Worm (Caenorhabditis elegans): Measurements from ENCODE around the gene Y57A10A.27.
A peak's percentile ranks its signal among the peaks of the same experiment; 100 is the strongest.

Gene Y57A10A.27

ce11 chrII:12263971-12264554 lies 10.8 kb downstream of the Y57A10A.27 start, which contains the start of gene faxc-1 (continued):
- no peak for TF ChIP-seq grh-1 (GFP tag; IDR thresholded peaks at IDR 0.05)
- TF ChIP-seq ztf-4 (tag; optimal IDR thresholded peaks at IDR 0.05): no peak
- no peak for TF ChIP-seq ama-1 (optimal IDR thresholded peaks at IDR 0.05)
- TF ChIP-seq nhr-19 (GFP tag; conservative IDR thresholded peaks at IDR 0.05): peak; percentile 14; the same call in 1 of the 2 replicates
- no peak for TF ChIP-seq unc-62 (GFP tag; optimal IDR thresholded peaks at IDR 0.05)
- TF ChIP-seq aha-1 (tag; optimal IDR thresholded peaks at IDR 0.05): no peak
- no peak for TF ChIP-seq nhr-237 (tag; optimal IDR thresholded peaks at IDR 0.05)
- TF ChIP-seq tlp-1 (tag; optimal IDR thresholded peaks at IDR 0.05): no peak
- no peak for TF ChIP-seq fos-1 (tag; optimal IDR thresholded peaks at IDR 0.05)
- TF ChIP-seq sptf-1 (tag; optimal IDR thresholded peaks at IDR 0.05): no peak
- TF ChIP-seq lin-39 (tag; optimal IDR thresholded peaks at IDR 0.05): no peak
- TF ChIP-seq lin-15B (tag; optimal IDR thresholded peaks at IDR 0.05): no peak
- TF ChIP-seq unc-30 (tag; optimal IDR thresholded peaks at IDR 0.05): no peak
- TF ChIP-seq nhr-11 (tag; optimal IDR thresholded peaks at IDR 0.05): no peak
- no peak for TF ChIP-seq fkh-8 (tag; optimal IDR thresholded peaks at IDR 0.05)
- no peak for TF ChIP-seq alr-1 (tag; optimal IDR thresholded peaks at IDR 0.05; ENCODE audit: borderline replicate concordance)
- TF ChIP-seq ceh-63 (GFP tag; optimal IDR thresholded peaks at IDR 0.05): no peak
- TF ChIP-seq egl-13 (tag; optimal IDR thresholded peaks at IDR 0.05): no peak
- peak in 4 of 6 experiments; percentile 29 to 55 (median 48) for TF ChIP-seq elt-3 (tag; optimal IDR thresholded peaks at IDR 0.05)
- TF ChIP-seq dpl-1 (GFP tag; optimal IDR thresholded peaks at IDR 0.05): no peak
- TF ChIP-seq lir-3 (tag; optimal IDR thresholded peaks at IDR 0.05; ENCODE audit: poor library complexity): no peak
- TF ChIP-seq mdl-1 (tag; optimal IDR thresholded peaks at IDR 0.05): no peak
- no peak for TF ChIP-seq isw-1 (GFP tag; IDR thresholded peaks at IDR 0.05)
- peak; percentile 54 for TF ChIP-seq unc-130 (tag; optimal IDR thresholded peaks at IDR 0.05)
- TF ChIP-seq egl-27 (tag; optimal IDR thresholded peaks at IDR 0.05): no peak
- TF ChIP-seq elt-2 (tag; optimal IDR thresholded peaks at IDR 0.05): no peak
- peak; percentile 93 for TF ChIP-seq nhr-85 (tag)
- no peak for TF ChIP-seq zip-4 (GFP tag; optimal IDR thresholded peaks at IDR 0.05)
- no peak for TF ChIP-seq nhr-12 (tag; optimal IDR thresholded peaks at IDR 0.05)
- TF ChIP-seq hpl-2 (GFP tag; optimal IDR thresholded peaks at IDR 0.05): no peak
- TF ChIP-seq xbp-1 (tag; optimal IDR thresholded peaks at IDR 0.05): no peak
- TF ChIP-seq blmp-1 (tag; optimal IDR thresholded peaks at IDR 0.05): peak; percentile 45
- TF ChIP-seq ztf-11 (tag; optimal IDR thresholded peaks at IDR 0.05): no peak
- TF ChIP-seq unc-98 (GFP tag; IDR thresholded peaks at IDR 0.05): no peak
- no peak for TF ChIP-seq lin-13 (GFP tag; optimal IDR thresholded peaks at IDR 0.05)
- TF ChIP-seq vab-15 (tag; optimal IDR thresholded peaks at IDR 0.05): no peak
- no peak for TF ChIP-seq efl-1 (optimal IDR thresholded peaks at IDR 0.05)
- TF ChIP-seq efl-1 (GFP tag; optimal IDR thresholded peaks at IDR 0.05 in 1 of 2): no peak
- TF ChIP-seq sox-4 (tag; optimal IDR thresholded peaks at IDR 0.05): no peak
- TF ChIP-seq skn-1 (tag; optimal IDR thresholded peaks at IDR 0.05): no peak
- TF ChIP-seq pag-3 (tag; optimal IDR thresholded peaks at IDR 0.05; ENCODE audit: borderline replicate concordance, insufficient read depth): peak; percentile 59
- peak; percentile 37 for TF ChIP-seq snu-23 (GFP tag; optimal IDR thresholded peaks at IDR 0.05)
- peak; percentile 39 for TF ChIP-seq nhr-71 (tag; optimal IDR thresholded peaks at IDR 0.05)
- no peak for TF ChIP-seq jun-1 (tag; optimal IDR thresholded peaks at IDR 0.05)
- TF ChIP-seq rnt-1 (tag; optimal IDR thresholded peaks at IDR 0.05): no peak
- TF ChIP-seq sup-37 (GFP tag; optimal IDR thresholded peaks at IDR 0.05): no peak
- no peak for TF ChIP-seq ceh-8 (GFP tag; optimal IDR thresholded peaks at IDR 0.05)
- no peak for TF ChIP-seq snpc-4 (tag; optimal IDR thresholded peaks at IDR 0.05)
- no peak for TF ChIP-seq nhr-84 (tag; optimal IDR thresholded peaks at IDR 0.05)
- TF ChIP-seq nhr-47 (tag; optimal IDR thresholded peaks at IDR 0.05): peak; percentile 9
- no peak for TF ChIP-seq ets-5 (GFP tag; IDR thresholded peaks at IDR 0.05)
